5 worm cellular contexts compared by ENCODE assay signal in the genomic region with DNA sequence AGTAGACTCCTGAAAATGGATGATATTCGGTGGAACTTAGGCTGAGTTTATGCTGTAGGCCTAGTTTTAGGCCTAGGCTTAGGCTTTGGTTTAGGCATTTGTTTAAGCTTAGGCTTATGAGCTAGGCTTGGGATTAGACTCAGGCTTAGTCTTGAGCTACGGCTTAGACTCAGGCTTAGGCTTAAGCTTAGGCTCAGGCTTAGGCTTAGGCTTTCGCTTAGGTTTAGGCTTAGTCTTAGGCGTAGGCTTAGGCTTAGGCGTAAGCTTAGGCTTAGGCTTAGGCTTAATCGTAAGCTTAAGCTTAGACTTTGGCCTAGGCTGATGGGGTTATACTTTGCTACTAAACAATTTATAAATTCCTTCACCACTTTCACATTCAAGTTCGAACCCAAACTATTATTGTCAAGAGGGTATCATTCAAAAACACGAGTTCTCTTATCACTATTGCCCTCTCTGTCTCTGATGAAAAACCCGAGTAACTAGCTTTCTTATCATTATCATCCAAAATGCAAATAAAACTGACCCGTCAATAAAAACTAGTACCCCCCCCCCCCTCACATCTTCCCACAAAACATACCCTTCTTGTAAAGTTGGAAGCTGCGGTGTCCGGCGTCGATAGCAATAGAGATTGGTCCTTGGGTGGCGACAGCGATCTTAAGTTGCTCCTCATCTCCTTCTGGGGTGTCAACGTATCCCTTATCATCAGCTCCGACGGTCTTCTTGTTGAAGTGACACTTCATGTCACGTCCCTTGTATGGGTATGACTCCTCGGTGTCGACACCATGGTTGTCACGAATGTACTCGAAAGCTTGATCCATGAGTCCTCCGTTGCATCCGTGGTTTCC.
A peak's percentile ranks its signal among the peaks of the same experiment; 100 is the strongest.
TF ChIP-seq lines count a peak whose summit lies in the region.

No protein-coding gene starts in this region.

TF ChIP-seq in whole organism, L1 larva, 84 proteins besides CTCF, POLR2A, EP300 and RAD21 (continued from another document):
- TF ChIP-seq elt-2 (tag; optimal IDR thresholded peaks at IDR 0.05; lab: Kevin White, UChicago) (peak; percentile 68), ztf-11 (tag; optimal IDR thresholded peaks at IDR 0.05; lab: Kevin White, UChicago) (no peak)

TF ChIP-seq in whole organism, L2 larva, 48 proteins besides CTCF, POLR2A, EP300 and RAD21 (continued from another document):
- peak; percentile 47 for TF ChIP-seq gmeb-1 (tag; optimal IDR thresholded peaks at IDR 0.05; lab: Kevin White, UChicago)

TF ChIP-seq in whole organism, L4 larva, 104 proteins besides CTCF, POLR2A, EP300 and RAD21 (continued from another document and continues in another):
- TF ChIP-seq F37D6.2 (tag; optimal IDR thresholded peaks at IDR 0.05; lab: Kevin White, UChicago) (no peak), T20F7.1 (GFP tag; optimal IDR thresholded peaks at IDR 0.05; lab: Kevin White, UChicago) (peak; percentile 32), nhr-42 (GFP tag; IDR thresholded peaks at IDR 0.05; lab: Robert Waterston, UW) (no peak), egl-27 (tag; optimal IDR thresholded peaks at IDR 0.05; lab: Kevin White, UChicago) (no peak), dmd-6 (GFP tag; IDR thresholded peaks at IDR 0.05; lab: Robert Waterston, UW) (peak; percentile 63), zag-1 (tag; optimal IDR thresholded peaks at IDR 0.05; lab: Kevin White, UChicago) (no peak), lin-38 (GFP tag; IDR thresholded peaks at IDR 0.05; lab: Robert Waterston, UW) (0 out of 2 replicates have a peak, but pooled peaks have one; percentile 22), hlh-11 (tag; optimal IDR thresholded peaks at IDR 0.05; lab: Kevin White, UChicago) (peak; percentile 63), pqm-1 (tag; optimal IDR thresholded peaks at IDR 0.05; lab: Kevin White, UChicago) (peak; percentile 81), ama-1 (optimal IDR thresholded peaks at IDR 0.05; lab: Kevin White, UChicago) (no peak), ctbp-1 (GFP tag; IDR thresholded peaks at IDR 0.05; lab: Robert Waterston, UW) (no peak), mxl-2 (GFP tag; conservative IDR thresholded peaks at IDR 0.05; lab: Robert Waterston, UW) (no peak), php-3 (GFP tag; IDR thresholded peaks at IDR 0.05; lab: Robert Waterston, UW) (peak; percentile 58), unc-62 (GFP tag; optimal IDR thresholded peaks at IDR 0.05 in 1 of 2; lab: Kevin White, UChicago) (peak; percentile 2 to 84), unc-62 (tag; optimal IDR thresholded peaks at IDR 0.05; lab: Kevin White, UChicago) (no peak), egl-43 (GFP tag; IDR thresholded peaks at IDR 0.05; lab: Robert Waterston, UW) (no peak), dmd-9 (GFP tag; IDR thresholded peaks at IDR 0.05; lab: Robert Waterston, UW) (0 out of 2 replicates have a peak, but pooled peaks have one; percentile 38), fos-1 (tag; optimal IDR thresholded peaks at IDR 0.05; lab: Kevin White, UChicago) (no peak), nhr-11 (tag; optimal IDR thresholded peaks at IDR 0.05; lab: Kevin White, UChicago) (no peak), saeg-2 (GFP tag; IDR thresholded peaks at IDR 0.05; lab: Robert Waterston, UW) (0 out of 2 replicates have a peak, but pooled peaks have one; percentile 22), pha-4 (GFP tag; IDR thresholded peaks at IDR 0.05; lab: Robert Waterston, UW) (peak; percentile 64; the same call in 1 of the 2 replicates), pha-4 (tag; optimal IDR thresholded peaks at IDR 0.05; lab: Kevin White, UChicago) (no peak), spr-1 (tag; optimal IDR thresholded peaks at IDR 0.05; lab: Kevin White, UChicago) (no peak), duxl-1 (tag; optimal IDR thresholded peaks at IDR 0.05; lab: Kevin White, UChicago; ENCODE audit: poor library complexity) (no peak), Y75B8A.6 (GFP tag; IDR thresholded peaks at IDR 0.05; lab: Robert Waterston, UW) (no peak), ceh-28 (tag; optimal IDR thresholded peaks at IDR 0.05; lab: Kevin White, UChicago) (no peak), lin-29 (GFP tag; IDR thresholded peaks at IDR 0.05; lab: Robert Waterston, UW) (no peak), daf-12 (tag; optimal IDR thresholded peaks at IDR 0.05; lab: Kevin White, UChicago) (no peak), dve-1 (tag; optimal IDR thresholded peaks at IDR 0.05; lab: Kevin White, UChicago; ENCODE audit: insufficient read depth) (peak; percentile 41), F44E2.7 (GFP tag; IDR thresholded peaks at IDR 0.05; lab: Robert Waterston, UW) (no peak), mep-1 (tag; optimal IDR thresholded peaks at IDR 0.05; lab: Kevin White, UChicago) (no peak), ceh-82 (tag; optimal IDR thresholded peaks at IDR 0.05; lab: Kevin White, UChicago) (no peak), mdt-29 (GFP tag; IDR thresholded peaks at IDR 0.05; lab: Robert Waterston, UW) (peak; percentile 10; the same call in 1 of the 2 replicates), nhr-77 (tag; optimal IDR thresholded peaks at IDR 0.05; lab: Kevin White, UChicago) (peak; percentile 37), mxl-3 (GFP tag; optimal IDR thresholded peaks at IDR 0.05; lab: Kevin White, UChicago) (no peak), Y105C5A.15 (GFP tag; IDR thresholded peaks at IDR 0.05; lab: Robert Waterston, UW) (0 out of 2 replicates have a peak, but pooled peaks have one; percentile 14), nhr-41 (GFP tag; IDR thresholded peaks at IDR 0.05; lab: Robert Waterston, UW) (no peak), skn-1 (tag; optimal IDR thresholded peaks at IDR 0.05; lab: Kevin White, UChicago) (no peak)

TF ChIP-seq in whole organism, late embryonic, 69 proteins besides CTCF, POLR2A, EP300 and RAD21 (continued from another document):
- TF ChIP-seq ama-1 (optimal IDR thresholded peaks at IDR 0.05; lab: Kevin White, UChicago) = no peak
- no peak for TF ChIP-seq lin-11 (tag; optimal IDR thresholded peaks at IDR 0.05; lab: Kevin White, UChicago)
- no peak for TF ChIP-seq pat-9 (tag; optimal IDR thresholded peaks at IDR 0.05; lab: Kevin White, UChicago)
- TF ChIP-seq ceh-2 (tag; optimal IDR thresholded peaks at IDR 0.05; lab: Kevin White, UChicago) = no peak
- no peak for TF ChIP-seq unc-86 (tag; optimal IDR thresholded peaks at IDR 0.05; lab: Kevin White, UChicago)
- peak; percentile 4 for TF ChIP-seq hlh-13 (GFP tag; optimal IDR thresholded peaks at IDR 0.05; lab: Kevin White, UChicago)
- TF ChIP-seq sdc-2 (tag; optimal IDR thresholded peaks at IDR 0.05; lab: Kevin White, UChicago) = no peak
- TF ChIP-seq ceh-34 (tag; optimal IDR thresholded peaks at IDR 0.05; lab: Kevin White, UChicago) = no peak
- no peak for TF ChIP-seq gmeb-2 (tag; optimal IDR thresholded peaks at IDR 0.05; lab: Kevin White, UChicago)
- TF ChIP-seq ceh-22 (tag; optimal IDR thresholded peaks at IDR 0.05; lab: Kevin White, UChicago) = no peak

TF ChIP-seq in whole organism, young adult, 124 proteins besides CTCF, POLR2A, EP300 and RAD21 (continued from another document):
- TF ChIP-seq hmg-1.2 (GFP tag; IDR thresholded peaks at IDR 0.05; lab: Robert Waterston, UW) (0 out of 2 replicates have a peak, but pooled peaks have one; percentile 8), ceh-58 (GFP tag; IDR thresholded peaks at IDR 0.05; lab: Robert Waterston, UW) (peak; percentile 1; the same call in 1 of the 2 replicates), B0261.1 (tag; optimal IDR thresholded peaks at IDR 0.05; lab: Kevin White, UChicago) (no peak), hsf-1 (GFP tag; IDR thresholded peaks at IDR 0.05; lab: Robert Waterston, UW) (peak; percentile 8; the same call in 1 of the 2 replicates), C17E4.6 (GFP tag; IDR thresholded peaks at IDR 0.05; lab: Robert Waterston, UW) (no peak), nhr-90 (tag; optimal IDR thresholded peaks at IDR 0.05; lab: Kevin White, UChicago) (no peak), nfya-1 (tag; optimal IDR thresholded peaks at IDR 0.05; lab: Kevin White, UChicago; ENCODE audit: borderline replicate concordance, insufficient read depth) (no peak), pha-4 (tag; optimal IDR thresholded peaks at IDR 0.05; lab: Kevin White, UChicago) (peak; percentile 53), zim-3 (tag; optimal IDR thresholded peaks at IDR 0.05; lab: Kevin White, UChicago) (peak; percentile 6), hmg-20 (GFP tag; IDR thresholded peaks at IDR 0.05; lab: Robert Waterston, UW) (0 out of 2 replicates have a peak, but pooled peaks have one; percentile 12)
